In the genomic region with DNA sequence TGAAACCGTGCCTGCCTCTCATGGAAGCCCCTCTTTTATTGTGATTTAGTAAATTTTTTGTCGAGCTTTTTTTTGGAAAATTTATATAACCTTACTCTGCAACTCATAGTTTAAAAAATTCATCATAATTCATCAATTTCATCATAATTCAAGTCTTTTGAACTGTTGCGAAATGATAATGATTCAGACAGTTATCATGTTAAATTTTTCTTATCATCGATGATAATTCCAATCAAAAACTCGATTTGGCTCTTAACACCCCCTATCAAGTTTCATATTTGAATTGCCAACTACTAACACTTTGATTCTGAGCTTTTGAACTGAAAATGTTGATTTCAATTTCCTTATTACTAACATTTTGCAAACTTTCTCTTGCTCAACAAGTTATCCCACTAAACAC, we compare ENCODE assay signal across 6 worm cellular contexts.
A peak's percentile ranks its signal among the peaks of the same experiment; 100 is the strongest.
TF ChIP-seq lines count a peak whose summit lies in the region.

Gene F54E2.1, plus strand, starts transcription at position 235 of the 400 bp plus-strand sequence.

TF ChIP-seq in whole organism, L1 larva, 84 proteins besides CTCF, POLR2A, EP300 and RAD21 (continues in another document):
- TF ChIP-seq mab-9 (GFP tag; IDR thresholded peaks at IDR 0.05; lab: Robert Waterston, UW) (no peak), snu-23 (GFP tag; optimal IDR thresholded peaks at IDR 0.05; lab: Kevin White, UChicago) (no peak), elt-2 (tag; optimal IDR thresholded peaks at IDR 0.05; lab: Kevin White, UChicago) (peak; percentile 87), lin-35 (GFP tag; optimal IDR thresholded peaks at IDR 0.05; lab: Kevin White, UChicago) (peak in 1 of 2 experiments; percentile 25), ets-5 (GFP tag; IDR thresholded peaks at IDR 0.05; lab: Robert Waterston, UW) (no peak), nhr-20 (tag; optimal IDR thresholded peaks at IDR 0.05; lab: Kevin White, UChicago) (no peak), pqm-1 (tag; optimal IDR thresholded peaks at IDR 0.05; lab: Kevin White, UChicago) (peak; percentile 97), aly-2 (tag; optimal IDR thresholded peaks at IDR 0.05; lab: Kevin White, UChicago) (no peak), C16A3.4 (tag; optimal IDR thresholded peaks at IDR 0.05; lab: Kevin White, UChicago) (no peak), fkh-4 (tag; optimal IDR thresholded peaks at IDR 0.05; lab: Kevin White, UChicago; ENCODE audit: borderline replicate concordance) (no peak), hpl-2 (GFP tag; optimal IDR thresholded peaks at IDR 0.05; lab: Kevin White, UChicago) (no peak), C34B4.2 (tag; optimal IDR thresholded peaks at IDR 0.05; lab: Kevin White, UChicago) (no peak), nhr-90 (tag; optimal IDR thresholded peaks at IDR 0.05; lab: Kevin White, UChicago; ENCODE audit: poor library complexity) (no peak), jun-1 (tag; optimal IDR thresholded peaks at IDR 0.05; lab: Kevin White, UChicago) (no peak)

TF ChIP-seq in whole organism, L2 larva, 48 proteins besides CTCF, POLR2A, EP300 and RAD21:
- TF ChIP-seq skn-1 (tag; optimal IDR thresholded peaks at IDR 0.05; lab: Kevin White, UChicago) (no peak), fos-1 (tag; optimal IDR thresholded peaks at IDR 0.05; lab: Kevin White, UChicago) (peak; percentile 100), gmeb-1 (tag; optimal IDR thresholded peaks at IDR 0.05; lab: Kevin White, UChicago) (peak; percentile 29), ztf-1 (GFP tag; conservative IDR thresholded peaks at IDR 0.05; lab: Robert Waterston, UW) (no peak), unc-39 (tag; optimal IDR thresholded peaks at IDR 0.05; lab: Kevin White, UChicago) (no peak), crh-2 (tag; optimal IDR thresholded peaks at IDR 0.05; lab: Kevin White, UChicago) (peak; percentile 20)

TF ChIP-seq in whole organism, L3 larva, 47 proteins besides CTCF, POLR2A, EP300 and RAD21:
- peak; percentile 64 for TF ChIP-seq fos-1 (tag; optimal IDR thresholded peaks at IDR 0.05; lab: Kevin White, UChicago)
- TF ChIP-seq elt-2 (tag; optimal IDR thresholded peaks at IDR 0.05; lab: Kevin White, UChicago), result peak; percentile 95
- peak; percentile 94 for TF ChIP-seq pqm-1 (tag; optimal IDR thresholded peaks at IDR 0.05; lab: Kevin White, UChicago)
- TF ChIP-seq nhr-43 (tag; optimal IDR thresholded peaks at IDR 0.05; lab: Kevin White, UChicago; ENCODE audit: poor library complexity, severe bottlenecking), result no peak

TF ChIP-seq in whole organism, L4 larva, 104 proteins besides CTCF, POLR2A, EP300 and RAD21 (continues in another document):
- TF ChIP-seq T26A8.4 (GFP tag; IDR thresholded peaks at IDR 0.05; lab: Robert Waterston, UW), result no peak
- TF ChIP-seq pqm-1 (tag; optimal IDR thresholded peaks at IDR 0.05; lab: Kevin White, UChicago), result peak; percentile 99
- TF ChIP-seq vab-7 (GFP tag; IDR thresholded peaks at IDR 0.05; lab: Robert Waterston, UW), result no peak
- no peak for TF ChIP-seq daf-12 (tag; optimal IDR thresholded peaks at IDR 0.05; lab: Kevin White, UChicago)
- no peak for TF ChIP-seq lin-13 (GFP tag; optimal IDR thresholded peaks at IDR 0.05; lab: Kevin White, UChicago)
- TF ChIP-seq Y105C5A.15 (GFP tag; IDR thresholded peaks at IDR 0.05; lab: Robert Waterston, UW), result no peak
- no peak for TF ChIP-seq spr-3 (GFP tag; optimal IDR thresholded peaks at IDR 0.05; lab: Kevin White, UChicago)
- no peak for TF ChIP-seq ceh-82 (tag; optimal IDR thresholded peaks at IDR 0.05; lab: Kevin White, UChicago)
- TF ChIP-seq F44E2.7 (GFP tag; IDR thresholded peaks at IDR 0.05; lab: Robert Waterston, UW), result no peak
- TF ChIP-seq jun-1 (tag; optimal IDR thresholded peaks at IDR 0.05; lab: Kevin White, UChicago), result no peak
- no peak for TF ChIP-seq fos-1 (tag; optimal IDR thresholded peaks at IDR 0.05; lab: Kevin White, UChicago)
- no peak for TF ChIP-seq arid-1 (GFP tag; conservative IDR thresholded peaks at IDR 0.05; lab: Robert Waterston, UW)
- TF ChIP-seq nhr-76 (tag; optimal IDR thresholded peaks at IDR 0.05; lab: Kevin White, UChicago), result no peak
- TF ChIP-seq mes-2 (tag; optimal IDR thresholded peaks at IDR 0.05; lab: Kevin White, UChicago; ENCODE audit: poor library complexity, severe bottlenecking), result no peak
- TF ChIP-seq ztf-7 (tag; optimal IDR thresholded peaks at IDR 0.05; lab: Kevin White, UChicago), result no peak
- peak; percentile 44 for TF ChIP-seq nhr-6 (tag; optimal IDR thresholded peaks at IDR 0.05; lab: Kevin White, UChicago)
- no peak for TF ChIP-seq nhr-25 (tag; optimal IDR thresholded peaks at IDR 0.05; lab: Kevin White, UChicago; ENCODE audit: borderline replicate concordance, insufficient read depth)
- TF ChIP-seq egl-27 (tag; optimal IDR thresholded peaks at IDR 0.05; lab: Kevin White, UChicago), result no peak
- TF ChIP-seq ztf-11 (tag; optimal IDR thresholded peaks at IDR 0.05; lab: Kevin White, UChicago), result no peak
- TF ChIP-seq egl-43 (GFP tag; IDR thresholded peaks at IDR 0.05; lab: Robert Waterston, UW), result no peak
- no peak for TF ChIP-seq lin-15B (tag; optimal IDR thresholded peaks at IDR 0.05; lab: Kevin White, UChicago)
- TF ChIP-seq ceh-62 (tag; optimal IDR thresholded peaks at IDR 0.05; lab: Kevin White, UChicago), result no peak

TF ChIP-seq in whole organism, late embryonic, 69 proteins besides CTCF, POLR2A, EP300 and RAD21:
- TF ChIP-seq F13H6.1 (tag; optimal IDR thresholded peaks at IDR 0.05; lab: Kevin White, UChicago), result no peak
- no peak for TF ChIP-seq dve-1 (tag; optimal IDR thresholded peaks at IDR 0.05; lab: Kevin White, UChicago)
- TF ChIP-seq ets-4 (tag; optimal IDR thresholded peaks at IDR 0.05; lab: Kevin White, UChicago), result no peak
- peak; percentile 45 for TF ChIP-seq elt-2 (tag; optimal IDR thresholded peaks at IDR 0.05; lab: Kevin White, UChicago)
- TF ChIP-seq ceh-31 (tag; optimal IDR thresholded peaks at IDR 0.05; lab: Kevin White, UChicago), result no peak

TF ChIP-seq in whole organism, young adult, 124 proteins besides CTCF, POLR2A, EP300 and RAD21:
- TF ChIP-seq dpl-1 (GFP tag; optimal IDR thresholded peaks at IDR 0.05; lab: Kevin White, UChicago) (no peak), B0035.1 (tag; optimal IDR thresholded peaks at IDR 0.05; lab: Kevin White, UChicago) (no peak), cebp-1 (GFP tag; IDR thresholded peaks at IDR 0.05; lab: Robert Waterston, UW) (peak; percentile 87), cebp-1 (tag; optimal IDR thresholded peaks at IDR 0.05; lab: Kevin White, UChicago) (no peak), aptf-2 (GFP tag; conservative IDR thresholded peaks at IDR 0.05; lab: Robert Waterston, UW) (no peak), nhr-80 (tag; optimal IDR thresholded peaks at IDR 0.05; lab: Kevin White, UChicago) (peak; percentile 82)
TF ChIP-seq in whole organism, young adult: peak in this region for 2.
